Worm (Caenorhabditis elegans): Measurements from ENCODE around the gene ikke-1.

The ikke-1 gene

DNA sequence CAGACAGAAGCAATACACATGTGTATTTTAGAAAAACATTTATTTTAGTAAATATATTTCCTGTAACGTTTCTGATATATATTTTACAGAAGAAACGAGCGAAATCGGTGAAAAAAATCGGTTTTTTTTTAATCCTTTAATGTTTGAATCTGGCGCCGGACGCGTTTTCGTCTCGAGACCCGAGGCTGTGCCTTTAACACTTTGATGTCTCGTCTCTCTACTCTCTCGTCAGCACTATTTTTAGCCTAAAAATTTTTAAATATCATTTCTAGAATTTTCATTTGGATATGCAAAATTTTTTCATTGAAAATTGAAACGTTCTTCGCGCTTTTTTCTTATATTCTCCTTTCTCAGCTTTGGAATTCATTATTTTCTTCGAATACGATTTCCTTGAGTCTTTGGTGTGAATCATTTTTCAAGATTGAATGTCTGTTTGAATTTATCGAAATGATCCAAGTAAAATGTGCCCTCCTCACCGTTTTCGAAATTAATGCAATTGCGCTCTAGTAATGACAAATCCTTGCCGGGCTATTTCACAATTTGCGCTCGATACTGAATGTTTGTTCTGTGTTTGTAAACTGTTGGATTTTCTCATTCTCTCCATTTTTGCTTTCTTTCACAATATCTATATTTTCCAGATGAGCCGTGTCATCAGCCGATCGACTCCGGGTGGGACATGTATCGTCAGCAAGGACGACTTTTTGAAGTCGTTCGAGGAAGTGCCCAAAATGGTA, 4.1 kb upstream of the ikke-1 start, which contains the start of gene cls-2:
cls-2 (plus strand) TSS at position 635 of the 734 bp plus-strand sequence.
- TF ChIP-seq C04F5.9 (tag; optimal IDR thresholded peaks at IDR 0.05) (no peak), zip-4 (GFP tag; optimal IDR thresholded peaks at IDR 0.05) (peak; percentile 10), lsy-2 (tag; optimal IDR thresholded peaks at IDR 0.05) (peak; percentile 5 to 42), mep-1 (tag; optimal IDR thresholded peaks at IDR 0.05) (peak; percentile 16), dpl-1 (GFP tag; optimal IDR thresholded peaks at IDR 0.05) (peak in 1 of 3 experiments; percentile 20), ceh-82 (tag; optimal IDR thresholded peaks at IDR 0.05) (peak in 1 of 3 experiments; percentile 56), lin-14 (GFP tag; optimal IDR thresholded peaks at IDR 0.05) (no peak), skn-1 (tag; optimal IDR thresholded peaks at IDR 0.05) (peak; percentile 54), efl-1 (optimal IDR thresholded peaks at IDR 0.05) (peak in 1 of 2 experiments; percentile 37), efl-1 (GFP tag; optimal IDR thresholded peaks at IDR 0.05 in 1 of 2) (peak; percentile 7 to 43), lin-35 (GFP tag; optimal IDR thresholded peaks at IDR 0.05) (peak in 1 of 2 experiments; percentile 21), nhr-47 (tag; optimal IDR thresholded peaks at IDR 0.05) (no peak)

- TF ChIP-seq lsy-2 (tag; optimal IDR thresholded peaks at IDR 0.05): peak; percentile 81 to 90
- peak; percentile 40 for TF ChIP-seq lin-15B (tag; optimal IDR thresholded peaks at IDR 0.05)
- peak; percentile 97 for TF ChIP-seq swsn-7 (tag; optimal IDR thresholded peaks at IDR 0.05)
- TF ChIP-seq sup-37 (GFP tag; optimal IDR thresholded peaks at IDR 0.05): peak; percentile 65
- no peak for TF ChIP-seq ces-1 (GFP tag; optimal IDR thresholded peaks at IDR 0.05)
- peak; percentile 98 for TF ChIP-seq blmp-1 (tag; optimal IDR thresholded peaks at IDR 0.05)
- TF ChIP-seq nhr-85 (tag): peak; percentile 98
- TF ChIP-seq nhr-84 (tag; optimal IDR thresholded peaks at IDR 0.05): no peak
- peak; percentile 86 for TF ChIP-seq xbp-1 (tag; optimal IDR thresholded peaks at IDR 0.05)
- peak in 4 of 6 experiments; percentile 50 to 96 (median 81) for TF ChIP-seq elt-3 (tag; optimal IDR thresholded peaks at IDR 0.05)
- TF ChIP-seq dsc-1 (tag; optimal IDR thresholded peaks at IDR 0.05): peak; percentile 92
- TF ChIP-seq nhr-76 (tag; optimal IDR thresholded peaks at IDR 0.05): no peak
- TF ChIP-seq hlh-4 (tag; optimal IDR thresholded peaks at IDR 0.05): no peak
- peak; percentile 75 for TF ChIP-seq elt-2 (tag; optimal IDR thresholded peaks at IDR 0.05)
- TF ChIP-seq aha-1 (tag; optimal IDR thresholded peaks at IDR 0.05): peak; percentile 58
- TF ChIP-seq mep-1 (tag; optimal IDR thresholded peaks at IDR 0.05): peak; percentile 94
- peak; percentile 75 for TF ChIP-seq ceh-8 (GFP tag; optimal IDR thresholded peaks at IDR 0.05)
- TF ChIP-seq lir-3 (tag; optimal IDR thresholded peaks at IDR 0.05; ENCODE audit: poor library complexity): peak; percentile 49
- TF ChIP-seq nhr-20 (tag; optimal IDR thresholded peaks at IDR 0.05): peak; percentile 98
- TF ChIP-seq nhr-90 (tag; optimal IDR thresholded peaks at IDR 0.05; ENCODE audit: poor library complexity): peak; percentile 94
- TF ChIP-seq ceh-82 (tag; optimal IDR thresholded peaks at IDR 0.05): peak; percentile 66 to 88 (median 88)
- no peak for TF ChIP-seq ama-1 (optimal IDR thresholded peaks at IDR 0.05)
- TF ChIP-seq mef-2 (tag; optimal IDR thresholded peaks at IDR 0.05): no peak
- no peak for TF ChIP-seq lin-39 (tag; optimal IDR thresholded peaks at IDR 0.05)
- peak; percentile 83 for TF ChIP-seq irx-1 (tag; optimal IDR thresholded peaks at IDR 0.05)
- TF ChIP-seq nhr-237 (tag; optimal IDR thresholded peaks at IDR 0.05): peak; percentile 93
- TF ChIP-seq F16B12.6 (tag; optimal IDR thresholded peaks at IDR 0.05): no peak
- peak; percentile 22 for TF ChIP-seq tlp-1 (tag; optimal IDR thresholded peaks at IDR 0.05)
- TF ChIP-seq unc-130 (tag; optimal IDR thresholded peaks at IDR 0.05): peak; percentile 97
- TF ChIP-seq hlh-17 (GFP tag; optimal IDR thresholded peaks at IDR 0.05; ENCODE audit: borderline replicate concordance): no peak
- TF ChIP-seq Y116A8C.19 (tag; optimal IDR thresholded peaks at IDR 0.05; ENCODE audit: borderline replicate concordance): no peak
- peak; percentile 65 for TF ChIP-seq snpc-4 (tag; optimal IDR thresholded peaks at IDR 0.05)
- peak; percentile 17 to 61 for TF ChIP-seq egl-27 (tag; optimal IDR thresholded peaks at IDR 0.05)
- peak; percentile 41 for TF ChIP-seq pqm-1 (tag; optimal IDR thresholded peaks at IDR 0.05)
- peak; percentile 54 for TF ChIP-seq aly-2 (tag; optimal IDR thresholded peaks at IDR 0.05)
- peak; percentile 75 to 80 for TF ChIP-seq efl-1 (optimal IDR thresholded peaks at IDR 0.05)
- peak; percentile 73 to 95 for TF ChIP-seq efl-1 (GFP tag; optimal IDR thresholded peaks at IDR 0.05 in 1 of 2)
- peak; percentile 89 for TF ChIP-seq lin-13 (GFP tag; optimal IDR thresholded peaks at IDR 0.05)
- TF ChIP-seq grh-1 (GFP tag; IDR thresholded peaks at IDR 0.05): peak; percentile 91
- peak; percentile 91 for TF ChIP-seq pax-3 (tag; optimal IDR thresholded peaks at IDR 0.05)
- TF ChIP-seq mdl-1 (tag; optimal IDR thresholded peaks at IDR 0.05): peak; percentile 83 to 99
Observed at ce11 chrIII:9053740-9054252, 3.3 kb upstream of the ikke-1 start, which contains the start of gene R107.5. Gene R107.5, minus strand, starts transcription at chrIII:9053790.

Measured in whole organism, L1 larva.